Fruit fly (Drosophila melanogaster) whole organism, embryonic: ENCODE measurements around the gene CG13601.

Experiments used
- Adf1 ChIP-seq: fragments of 200-800 bp; sonication (Bioruptor generic); IDR thresholded peaks from 2 replicates; pipeline ENCODE4 v1.3.6; 2022; ENCODE audit warnings: missing biosample characterization, missing genetic modification characterization
- B-H1 ChIP-seq: fragments of 200-800 bp; sonication (Bioruptor generic); IDR thresholded peaks from 3 replicates; pipeline ENCODE4 v1.3.6; 2022; ENCODE audit warnings: missing biosample characterization, missing genetic modification characterization
- CG10565 ChIP-seq: fragments of 200-800 bp; sonication (Bioruptor generic); optimal IDR thresholded peaks from 3 replicates; lab custom pipeline; 2016; ENCODE audit warnings: missing biosample characterization, mild to moderate bottlenecking, missing genetic modification characterization
- CG11085 ChIP-seq: fragments of 200-800 bp; sonication (Bioruptor generic); IDR thresholded peaks from 2 replicates; pipeline ENCODE4 v1.3.6; 2022; ENCODE audit warnings: missing biosample characterization, missing genetic modification characterization
- CG11093 ChIP-seq: fragments of 200-800 bp; sonication (Bioruptor generic); IDR thresholded peaks from 3 replicates; pipeline ENCODE4 v1.3.6; 2022; ENCODE audit warnings: missing biosample characterization, missing genetic modification characterization
- CG14441 ChIP-seq: fragments of 200-800 bp; sonication (Bioruptor generic); IDR thresholded peaks from 2 replicates; pipeline ENCODE4 v1.3.6; 2022; ENCODE audit warnings: missing biosample characterization, missing genetic modification characterization
- CG15011 ChIP-seq: fragments of 200-800 bp; sonication (Bioruptor generic); optimal IDR thresholded peaks from 3 replicates; lab custom pipeline; 2018; ENCODE audit warnings: missing biosample characterization, mild to moderate bottlenecking, missing genetic modification characterization
- CG15696 ChIP-seq: fragments of 200-800 bp; sonication (Bioruptor generic); optimal IDR thresholded peaks from 2 replicates; lab custom pipeline; 2019; ENCODE audit warnings: missing biosample characterization, mild to moderate bottlenecking, missing genetic modification characterization, moderate library complexity
- CG17359 ChIP-seq: fragments of 200-800 bp; sonication (Bioruptor generic); optimal IDR thresholded peaks from 3 replicates; lab custom pipeline; 2018; ENCODE audit warnings: missing biosample characterization, mild to moderate bottlenecking, missing genetic modification characterization, moderate library complexity
- CG32772 ChIP-seq: fragments of 200-800 bp; sonication (Bioruptor generic); IDR thresholded peaks from 2 replicates; pipeline ENCODE4 v1.3.6; 2022; ENCODE audit warnings: missing biosample characterization, missing genetic modification characterization
- CG34376 ChIP-seq: fragments of 200-800 bp; sonication (Bioruptor generic); optimal IDR thresholded peaks from 2 replicates; lab custom pipeline; 2018; ENCODE audit warnings: missing biosample characterization, mild to moderate bottlenecking, missing genetic modification characterization
- CG3726 ChIP-seq: fragments of 200-800 bp; sonication (Bioruptor generic); IDR thresholded peaks from 3 replicates; pipeline ENCODE4, ENCODE4 v1.3.6; 2022; ENCODE audit warnings: missing biosample characterization, missing genetic modification characterization
- CG4820 ChIP-seq: fragments of 200-800 bp; sonication (Bioruptor generic); optimal IDR thresholded peaks from 3 replicates; lab custom pipeline; 2016; ENCODE audit warnings: missing biosample characterization, missing genetic modification characterization
- CG6272 ChIP-seq: fragments of 200-800 bp; sonication (Bioruptor generic); IDR thresholded peaks from 2 replicates; pipeline ENCODE4 v1.3.6; 2022; ENCODE audit warnings: missing biosample characterization, missing genetic modification characterization
- CG6813 ChIP-seq: fragments of 200-800 bp; sonication (Bioruptor generic); optimal IDR thresholded peaks from 2 replicates; lab custom pipeline; 2017; ENCODE audit warnings: missing biosample characterization, missing genetic modification characterization, mild to moderate bottlenecking, moderate library complexity, missing genetic modification reagents
- CG7556 ChIP-seq: fragments of 200-800 bp; sonication (Bioruptor generic); optimal IDR thresholded peaks from 2 replicates; lab custom pipeline; 2017; ENCODE audit warnings: missing biosample characterization, mild to moderate bottlenecking, missing genetic modification characterization
- CG9437 ChIP-seq: fragments of 200-800 bp; sonication (Bioruptor generic); optimal IDR thresholded peaks from 2 replicates; lab custom pipeline; 2018; ENCODE audit warnings: missing biosample characterization, mild to moderate bottlenecking, missing genetic modification characterization
- CG9876 ChIP-seq: fragments of 200-800 bp; sonication (Bioruptor generic); optimal IDR thresholded peaks from 2 replicates; lab custom pipeline; 2016; ENCODE audit warnings: missing biosample characterization, missing genetic modification characterization
- CG9932 ChIP-seq: fragments of 200-800 bp; sonication (Bioruptor generic); IDR thresholded peaks from 2 replicates; pipeline ENCODE4 v1.3.6; 2022; ENCODE audit warnings: missing biosample characterization, missing genetic modification characterization
- Deaf1 ChIP-seq: fragments of 200-800 bp; optimal IDR thresholded peaks from 3 replicates; lab custom pipeline; 2019; ENCODE audit warnings: missing biosample characterization, mild to moderate bottlenecking, missing genetic modification characterization, moderate library complexity
- Dip2 ChIP-seq: fragments of 200-800 bp; sonication (Bioruptor generic); IDR thresholded peaks from 2 replicates; pipeline ENCODE4 v1.3.6; 2022; ENCODE audit warnings: missing biosample characterization, missing genetic modification characterization
- Fer1 ChIP-seq: fragments of 200-800 bp; sonication (Bioruptor generic); optimal IDR thresholded peaks from 2 replicates; lab custom pipeline; 2017; ENCODE audit warnings: missing biosample characterization, mild to moderate bottlenecking, missing genetic modification characterization
- Hmr ChIP-seq: fragments of 200-800 bp; sonication (Bioruptor generic); optimal IDR thresholded peaks from 3 replicates; lab custom pipeline; 2017; ENCODE audit warnings: mild to moderate bottlenecking, missing biosample characterization, missing genetic modification reagents, missing genetic modification characterization
- Lpt ChIP-seq: fragments of >200 bp; optimal IDR thresholded peaks from 2 replicates; lab custom pipeline; 2018; ENCODE audit warnings: missing biosample characterization, missing genetic modification characterization
- Med ChIP-seq: fragments of 200-800 bp; sonication (Bioruptor generic); peaks from one replicate; lab custom pipeline; 2016; ENCODE audit warnings: missing biosample characterization, missing genetic modification characterization, mild to moderate bottlenecking, inconsistent platforms, moderate library complexity
- Oaz ChIP-seq: fragments of 200-800 bp; sonication (Bioruptor generic); IDR thresholded peaks from 2 replicates; pipeline ENCODE4 v1.3.6; 2022; ENCODE audit warnings: missing biosample characterization, missing genetic modification characterization
- Six4 ChIP-seq: fragments of 200-800 bp; sonication (Bioruptor generic); optimal IDR thresholded peaks from 2 replicates; lab custom pipeline; 2016; ENCODE audit warnings: missing biosample characterization, missing genetic modification characterization
- Spps ChIP-seq: fragments of 200-800 bp; sonication (Bioruptor generic); optimal IDR thresholded peaks from 2 replicates; lab custom pipeline; 2018; ENCODE audit warnings: missing biosample characterization, mild to moderate bottlenecking, missing genetic modification characterization
- Xbp1 ChIP-seq: fragments of 200-800 bp; sonication (Bioruptor generic); optimal IDR thresholded peaks from 3 replicates; lab custom pipeline; 2016; ENCODE audit warnings: missing biosample characterization, mild to moderate bottlenecking, missing genetic modification characterization
- ac ChIP-seq: fragments of 200-800 bp; sonication (Bioruptor generic); optimal IDR thresholded peaks from 3 replicates; lab custom pipeline; 2017; ENCODE audit warnings: missing biosample characterization, mild to moderate bottlenecking, missing genetic modification characterization
- ase ChIP-seq: fragments of 200-800 bp; sonication (Bioruptor generic); IDR thresholded peaks from 3 replicates; pipeline ENCODE4 v1.3.6; 2022; ENCODE audit warnings: missing biosample characterization, missing genetic modification characterization
- bab2 ChIP-seq: fragments of 200-800 bp; sonication (Bioruptor generic); optimal IDR thresholded peaks from 2 replicates; lab custom pipeline; 2016; ENCODE audit warnings: missing biosample characterization, missing genetic modification characterization
- bcd ChIP-seq: fragments of 200-800 bp; sonication (Bioruptor generic); optimal IDR thresholded peaks from 2 replicates; lab custom pipeline; 2017; ENCODE audit warnings: missing biosample characterization, mild to moderate bottlenecking, missing genetic modification characterization
- br ChIP-seq: fragments of >200 bp; optimal IDR thresholded peaks from 2 replicates; lab custom pipeline; 2017
- cato ChIP-seq: fragments of 200-800 bp; sonication (Bioruptor generic); optimal IDR thresholded peaks from 2 replicates; lab custom pipeline; 2016; ENCODE audit warnings: missing biosample characterization, missing genetic modification characterization, borderline replicate concordance
- chinmo ChIP-seq: fragments of 200-800 bp; sonication (Bioruptor generic); IDR thresholded peaks from 4 replicates; pipeline ENCODE4 v1.3.6; 2022; ENCODE audit warnings: missing biosample characterization, missing genetic modification characterization; ENCODE audit not compliant: partially characterized antibody
- dysf ChIP-seq: fragments of 200-800 bp; sonication (Bioruptor generic); IDR thresholded peaks from 3 replicates; pipeline ENCODE4 v1.3.6; 2022; ENCODE audit warnings: missing biosample characterization, missing genetic modification characterization
- gce ChIP-seq: fragments of 200-800 bp; sonication (Bioruptor generic); IDR thresholded peaks from 3 replicates; pipeline ENCODE4 v1.3.6; 2022; ENCODE audit warnings: missing biosample characterization, missing genetic modification characterization
- hbn ChIP-seq: fragments of 200-800 bp; sonication (Bioruptor generic); IDR thresholded peaks from 2 replicates; pipeline ENCODE4 v1.3.6; 2022; ENCODE audit warnings: missing biosample characterization, missing genetic modification characterization; ENCODE audit not compliant: partially characterized antibody
- hkb ChIP-seq, 2 experiments: fragments of 200-800 bp in 1 of 2; fragments of >200 bp in 1 of 2; sonication (Bioruptor generic) in 1 of 2; IDR thresholded peaks in 1 of 2; optimal IDR thresholded peaks in 1 of 2; 2 replicates each; pipeline versions ENCODE4 v1.3.6 to Lab custom; 2017 to 2022; ENCODE audit warnings: missing biosample characterization in 1 of 2, missing genetic modification characterization in 1 of 2
- insv ChIP-seq, 2 experiments: fragments of 200-800 bp; sonication (Bioruptor generic); optimal IDR thresholded peaks; 3 replicates each; lab custom pipeline; 2016 to 2018; ENCODE audit warnings: missing biosample characterization in 2 of 2, missing genetic modification characterization in 2 of 2
- jumu ChIP-seq: fragments of 200-800 bp; sonication (Bioruptor generic); optimal IDR thresholded peaks from 3 replicates; lab custom pipeline; 2016; ENCODE audit warnings: missing biosample characterization, missing genetic modification characterization
- ken ChIP-seq: fragments of 200-800 bp; sonication (Bioruptor generic); IDR thresholded peaks from 3 replicates; pipeline ENCODE4 v1.3.6; 2022; ENCODE audit warnings: missing biosample characterization, missing genetic modification characterization
- lab ChIP-seq: fragments of 200-800 bp; sonication (Bioruptor generic); optimal IDR thresholded peaks from 3 replicates; lab custom pipeline; 2017; ENCODE audit warnings: missing biosample characterization, missing genetic modification characterization, mild to moderate bottlenecking, moderate library complexity, missing genetic modification reagents
- lbe ChIP-seq: fragments of 200-800 bp; sonication (Bioruptor generic); optimal IDR thresholded peaks from 2 replicates; lab custom pipeline; 2016; ENCODE audit warnings: missing biosample characterization, mild to moderate bottlenecking, missing genetic modification characterization
- mirr ChIP-seq: fragments of 200-800 bp; sonication (Bioruptor generic); optimal IDR thresholded peaks from 3 replicates; lab custom pipeline; 2018; ENCODE audit warnings: missing biosample characterization, mild to moderate bottlenecking, missing genetic modification characterization
- p53 ChIP-seq: fragments of 200-800 bp; sonication (Bioruptor generic); optimal IDR thresholded peaks from 2 replicates; lab custom pipeline; 2016; ENCODE audit warnings: missing biosample characterization, missing genetic modification characterization
- pnt ChIP-seq: fragments of 200-800 bp; sonication (Bioruptor generic); optimal IDR thresholded peaks from 3 replicates; lab custom pipeline; 2016; ENCODE audit warnings: missing biosample characterization, missing genetic modification characterization
- sqz ChIP-seq: fragments of 200-800 bp; sonication (Bioruptor generic); optimal IDR thresholded peaks from 3 replicates; lab custom pipeline; 2018; ENCODE audit warnings: missing biosample characterization, mild to moderate bottlenecking, missing genetic modification characterization
- vvl ChIP-seq: fragments of 200-800 bp; sonication (Bioruptor generic); IDR thresholded peaks from 2 replicates; pipeline ENCODE4 v1.3.6; 2022; ENCODE audit warnings: missing biosample characterization, missing genetic modification characterization
- wdn ChIP-seq: fragments of 200-800 bp; sonication (Bioruptor generic); IDR thresholded peaks from 2 replicates; pipeline ENCODE4 v1.3.6; 2022; ENCODE audit warnings: missing biosample characterization, missing genetic modification characterization

The CG13601 gene

dm6 chr3R:23969449-23969848 is 42.0 kb upstream of the CG13601 start (continued):
- no peak for TF ChIP-seq p53 (GFP tag; lab: Kevin White, UChicago)
- 0 out of 2 replicates have a peak, but pooled peaks have one; percentile 16 for TF ChIP-seq CG32772 (GFP tag; lab: Robert Waterston, UW)
- TF ChIP-seq wdn (GFP tag; lab: Robert Waterston, UW), result peak; percentile 33; the same call in 1 of the 2 replicates
- TF ChIP-seq CG10565 (GFP tag; lab: Kevin White, UChicago), result no peak
- TF ChIP-seq Xbp1, result peak; percentile 15
- no peak for TF ChIP-seq gce (GFP tag; lab: Robert Waterston, UW)
- TF ChIP-seq CG3726 (GFP tag; lab: Robert Waterston, UW), result no peak
- TF ChIP-seq hbn, result no peak
- no peak for TF ChIP-seq jumu (GFP tag; lab: Kevin White, UChicago)
- no peak for TF ChIP-seq CG11093 (GFP tag; lab: Robert Waterston, UW)
- peak; percentile 62 for TF ChIP-seq Hmr
- TF ChIP-seq B-H1, result peak; percentile 33; the same call in 2 of the 3 replicates
- no peak for TF ChIP-seq CG11085
- TF ChIP-seq CG9876, result no peak
- TF ChIP-seq br (lab: Kevin White, UChicago), result no peak
- TF ChIP-seq CG9932 (GFP tag; lab: Robert Waterston, UW), result peak; percentile 60
- no peak for TF ChIP-seq Dip2
- TF ChIP-seq cato, result no peak
- TF ChIP-seq CG9437, result peak; percentile 35
- peak; percentile 8 for TF ChIP-seq CG4820 (GFP tag; lab: Kevin White, UChicago)
- TF ChIP-seq Fer1, result peak; percentile 63
- TF ChIP-seq CG34376 (GFP tag; lab: Kevin White, UChicago), result no peak
- no peak for TF ChIP-seq ac (GFP tag; lab: Kevin White, UChicago)
- TF ChIP-seq bcd (GFP tag; lab: Kevin White, UChicago), result no peak
- peak; percentile 72 for TF ChIP-seq CG14441 (GFP tag; lab: Robert Waterston, UW)
- no peak; the same call in 1 of the 2 replicates for TF ChIP-seq Oaz (GFP tag; lab: Robert Waterston, UW)

- TF ChIP-seq Six4 (no peak), insv (GFP tag; optimal IDR thresholded peaks at IDR 0.05; lab: Kevin White, UChicago) (no peak), dysf (no peak), CG15011 (GFP tag; lab: Kevin White, UChicago) (no peak), pnt (no peak), lbe (GFP tag; lab: Kevin White, UChicago) (no peak), vvl (GFP tag; lab: Robert Waterston, UW) (no peak), chinmo (GFP tag; lab: Robert Waterston, UW) (0 out of 4 replicates have a peak, but pooled peaks have one; percentile 37), ken (GFP tag; lab: Robert Waterston, UW) (no peak), CG7556 (GFP tag; lab: Kevin White, UChicago) (no peak), Adf1 (peak; percentile 29; the same call in 1 of the 2 replicates), Lpt (no peak), CG6813 (no peak), sqz (peak; percentile 50), CG17359 (tag; lab: Kevin White, UChicago) (no peak), mirr (GFP tag; lab: Kevin White, UChicago) (no peak), ase (no peak), Spps (tag; lab: Kevin White, UChicago) (no peak), Med (peak; percentile 55), hkb (optimal IDR thresholded peaks at IDR 0.05; lab: Kevin White, UChicago) (no peak), hkb (GFP tag; IDR thresholded peaks at IDR 0.05; lab: Robert Waterston, UW) (0 out of 2 replicates have a peak, but pooled peaks have one; percentile 8), lab (GFP tag; lab: Kevin White, UChicago) (peak; percentile 2), CG6272 (GFP tag; lab: Robert Waterston, UW) (no peak), Deaf1 (tag; lab: Kevin White, UChicago) (peak; percentile 73), bab2 (no peak), CG15696 (no peak)
Measured at dm6 chr3R:23964913-23965718, 37.7 kb upstream of the CG13601 start.
